Worm (Caenorhabditis elegans): ENCODE data around the gene F02C12.2.

Gene F02C12.2

DNA sequence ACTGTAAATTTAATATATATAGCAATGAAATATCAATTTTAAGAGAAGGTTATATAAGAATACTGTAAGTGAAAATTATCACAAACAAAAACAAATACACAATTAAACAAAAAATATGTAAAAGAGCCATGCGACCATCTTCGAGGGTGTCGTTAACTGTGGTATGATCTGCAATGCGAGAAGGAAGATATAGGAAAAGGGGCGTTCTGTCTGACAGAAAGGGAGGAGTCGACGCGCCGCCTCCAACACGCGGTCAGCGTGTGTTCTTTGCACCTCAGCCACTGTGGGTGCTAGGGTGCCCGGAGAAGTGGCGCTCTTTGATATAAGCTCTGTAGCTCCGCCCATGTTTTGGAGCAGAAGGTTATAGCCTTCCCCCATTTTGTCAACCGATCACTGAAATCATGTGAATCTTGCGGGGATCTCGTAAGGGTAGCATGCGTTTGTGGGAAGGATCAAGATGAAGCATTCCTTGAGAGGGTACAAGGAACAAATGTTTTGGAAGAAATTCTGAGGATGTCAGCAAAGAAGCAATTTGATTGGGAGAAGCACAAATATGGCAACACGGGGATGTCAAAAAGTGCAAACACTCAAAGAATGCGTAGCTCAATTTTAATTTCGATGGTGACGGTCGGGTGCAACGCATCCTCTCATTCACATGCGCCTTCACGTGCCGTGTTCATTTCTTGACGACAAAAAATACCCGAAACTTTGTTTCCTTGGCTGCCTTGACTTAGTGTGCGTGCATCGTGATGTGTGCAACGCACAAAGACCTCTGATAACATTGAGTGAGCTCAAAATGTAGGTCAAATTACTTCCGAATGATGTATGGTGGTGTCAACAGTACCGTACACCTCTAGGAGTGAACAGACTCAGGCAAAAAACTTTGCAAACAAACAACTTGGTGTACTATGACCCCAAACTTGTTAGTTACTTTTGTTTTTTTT is 48.0 kb downstream of the F02C12.2 start, which contains the start of gene mxl-3 (continued):
- 0 out of 2 replicates have a peak, but pooled peaks have one; percentile 19 for TF ChIP-seq madf-9 (GFP tag; conservative IDR thresholded peaks at IDR 0.05)
- TF ChIP-seq mes-2 (tag; optimal IDR thresholded peaks at IDR 0.05; ENCODE audit: poor library complexity, severe bottlenecking), result peak; percentile 44

DNA sequence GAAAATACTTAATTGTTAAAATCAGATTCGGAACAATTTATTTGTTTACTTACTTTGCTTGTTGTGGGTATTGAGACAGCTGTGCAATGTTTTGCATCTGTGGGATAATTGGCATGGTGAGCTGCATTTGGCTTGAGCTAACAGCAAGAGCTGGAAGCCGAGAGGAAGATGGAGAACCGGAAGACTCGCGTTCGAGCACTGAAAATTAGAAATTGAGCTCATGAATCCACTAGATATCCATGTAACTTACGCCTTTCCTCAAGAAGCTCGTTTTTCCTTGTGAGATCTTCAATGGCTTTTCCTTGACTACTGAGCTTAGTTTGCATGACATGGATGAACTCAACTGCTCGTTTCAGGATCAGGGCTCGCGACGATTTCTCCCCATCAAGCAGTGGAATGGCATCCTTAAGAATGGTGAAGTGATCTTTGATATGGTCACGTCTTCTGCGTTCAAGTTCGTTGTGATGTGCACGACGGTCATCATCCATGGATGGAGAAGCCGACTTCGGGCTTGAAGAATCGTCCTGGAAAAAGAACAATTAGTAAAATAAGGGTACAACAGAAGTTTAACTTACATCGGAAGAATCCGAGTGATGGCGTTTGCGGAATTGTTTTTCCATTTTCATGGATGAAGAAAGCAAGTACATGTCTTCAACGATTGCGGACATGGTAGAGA is 48.9 kb downstream of the F02C12.2 start:
- no peak for TF ChIP-seq dmd-8 (GFP tag; IDR thresholded peaks at IDR 0.05)
- TF ChIP-seq dmd-9 (GFP tag; IDR thresholded peaks at IDR 0.05), result no peak
- no peak for TF ChIP-seq jun-1 (tag; optimal IDR thresholded peaks at IDR 0.05)
- TF ChIP-seq zip-11 (GFP tag; IDR thresholded peaks at IDR 0.05), result no peak
- no peak for TF ChIP-seq Y48G9A.11 (GFP tag; IDR thresholded peaks at IDR 0.05)
- no peak for TF ChIP-seq spr-3 (GFP tag; optimal IDR thresholded peaks at IDR 0.05)
- TF ChIP-seq unc-62 (GFP tag; optimal IDR thresholded peaks at IDR 0.05 in 1 of 2), result peak in 1 of 2 experiments; percentile 53
- TF ChIP-seq unc-62 (tag; optimal IDR thresholded peaks at IDR 0.05), result no peak
- TF ChIP-seq nhr-76 (tag; optimal IDR thresholded peaks at IDR 0.05), result no peak
- no peak for TF ChIP-seq lin-15B (tag; optimal IDR thresholded peaks at IDR 0.05)
- TF ChIP-seq zfp-3 (GFP tag; conservative IDR thresholded peaks at IDR 0.05), result no peak
- peak; percentile 7 for TF ChIP-seq aha-1 (tag)
- TF ChIP-seq R02D3.7 (tag; optimal IDR thresholded peaks at IDR 0.05), result no peak
- TF ChIP-seq ceh-62 (tag; optimal IDR thresholded peaks at IDR 0.05), result no peak
- TF ChIP-seq snpc-1.2 (GFP tag; IDR thresholded peaks at IDR 0.05), result peak; percentile 9; the same call in 1 of the 2 replicates
- no peak for TF ChIP-seq madf-5 (GFP tag; IDR thresholded peaks at IDR 0.05)
- 0 out of 2 replicates have a peak, but pooled peaks have one; percentile 5 for TF ChIP-seq tra-1 (GFP tag; IDR thresholded peaks at IDR 0.05)
- peak; percentile 16 for TF ChIP-seq mxl-3 (GFP tag; optimal IDR thresholded peaks at IDR 0.05)
- no peak for TF ChIP-seq egl-43 (GFP tag; IDR thresholded peaks at IDR 0.05)
- no peak for TF ChIP-seq ceh-20 (GFP tag; IDR thresholded peaks at IDR 0.05)
- TF ChIP-seq lim-7 (GFP tag; IDR thresholded peaks at IDR 0.05), result no peak
- no peak for TF ChIP-seq skn-1 (tag; optimal IDR thresholded peaks at IDR 0.05)
- TF ChIP-seq ceh-44 (GFP tag; IDR thresholded peaks at IDR 0.05), result no peak
- no peak for TF ChIP-seq F49E8.2 (tag; optimal IDR thresholded peaks at IDR 0.05; ENCODE audit: borderline replicate concordance)
- no peak for TF ChIP-seq nhr-25 (tag; optimal IDR thresholded peaks at IDR 0.05; ENCODE audit: borderline replicate concordance, insufficient read depth)
- TF ChIP-seq D1046.2 (GFP tag; IDR thresholded peaks at IDR 0.05), result no peak
- no peak for TF ChIP-seq hlh-30 (tag; optimal IDR thresholded peaks at IDR 0.05; ENCODE audit: insufficient read depth)
- peak; percentile 10 for TF ChIP-seq T20F7.1 (GFP tag; optimal IDR thresholded peaks at IDR 0.05)
- TF ChIP-seq Y75B8A.6 (GFP tag; IDR thresholded peaks at IDR 0.05), result no peak
- no peak for TF ChIP-seq arid-1 (GFP tag; conservative IDR thresholded peaks at IDR 0.05)
- TF ChIP-seq mxl-2 (GFP tag; conservative IDR thresholded peaks at IDR 0.05), result no peak
- TF ChIP-seq ctbp-1 (GFP tag; IDR thresholded peaks at IDR 0.05), result peak; percentile 21; the same call in 1 of the 2 replicates
- no peak for TF ChIP-seq nhr-11 (tag; optimal IDR thresholded peaks at IDR 0.05)
- TF ChIP-seq lin-38 (GFP tag; IDR thresholded peaks at IDR 0.05), result peak; percentile 41
- no peak for TF ChIP-seq nhr-102 (tag; optimal IDR thresholded peaks at IDR 0.05)
- peak; percentile 21 for TF ChIP-seq duxl-1 (tag; optimal IDR thresholded peaks at IDR 0.05; ENCODE audit: poor library complexity)
- TF ChIP-seq lir-3 (tag; optimal IDR thresholded peaks at IDR 0.05), result no peak
- TF ChIP-seq mdl-1 (tag; optimal IDR thresholded peaks at IDR 0.05), result no peak
- no peak for TF ChIP-seq ceh-32 (tag; optimal IDR thresholded peaks at IDR 0.05; ENCODE audit: poor library complexity)
- no peak for TF ChIP-seq pha-4 (GFP tag; IDR thresholded peaks at IDR 0.05)
- TF ChIP-seq pha-4 (tag; optimal IDR thresholded peaks at IDR 0.05), result no peak
- no peak for TF ChIP-seq ztf-7 (tag; optimal IDR thresholded peaks at IDR 0.05)
- no peak for TF ChIP-seq nhr-77 (tag; optimal IDR thresholded peaks at IDR 0.05)
- TF ChIP-seq spr-1 (tag; optimal IDR thresholded peaks at IDR 0.05), result no peak

Data from whole organism, L4 larva.